Fruit fly (Drosophila melanogaster) S2 (cell line): ENCODE data around the gene Mocs1.

Source experiments
- CG8478 ChIP-seq: fragments of >200 bp; optimal IDR thresholded peaks from 2 replicates; lab custom pipeline; 2018
- CTCF ChIP-seq, 2 experiments: fragments of >200 bp; optimal IDR thresholded peaks; 2 replicates each; lab custom pipeline; 2018

dm6 chr3L:11021958-11022357 lies 48.4 kb upstream of the Mocs1 start:
- TF ChIP-seq CG8478 (no peak), CTCF (optimal IDR thresholded peaks at IDR 0.05; lab: Kevin White, UChicago) (no peak)
